Worm (Caenorhabditis elegans) whole organism, L2 larva: ENCODE results near the gene str-9.

Experiments used
- ZK546.5 ChIP-seq: sonication (generic microtip); optimal IDR thresholded peaks from 2 replicates; lab custom pipeline; 2017; ENCODE audit warnings: missing biosample characterization, missing genetic modification characterization
- alr-1 ChIP-seq: fragments of 150-350 bp; optimal IDR thresholded peaks from 2 replicates; lab custom pipeline; 2014; ENCODE audit warnings: missing biosample characterization, missing genetic modification characterization
- ama-1 ChIP-seq: fragments of 150-350 bp; optimal IDR thresholded peaks from 2 replicates; lab custom pipeline; 2018; ENCODE audit warnings: inconsistent platforms
- blmp-1 ChIP-seq: sonication (generic microtip); optimal IDR thresholded peaks from 2 replicates; lab custom pipeline; 2017; ENCODE audit warnings: missing genetic modification characterization, mild to moderate bottlenecking, missing compliant biosample characterization, antibody characterized with exemption, moderate library complexity; ENCODE audit not compliant: insufficient read depth
- elt-3 ChIP-seq: sonication (generic microtip); optimal IDR thresholded peaks from 2 replicates; lab custom pipeline; 2017; ENCODE audit warnings: missing biosample characterization, missing genetic modification characterization
- fos-1 ChIP-seq: fragments of 150-350 bp; optimal IDR thresholded peaks from 2 replicates; lab custom pipeline; 2014; ENCODE audit warnings: missing biosample characterization, missing genetic modification characterization
- nhr-11 ChIP-seq: fragments of 150-350 bp; optimal IDR thresholded peaks from 2 replicates; lab custom pipeline; 2014; ENCODE audit warnings: missing biosample characterization, missing genetic modification characterization
- nhr-23 ChIP-seq: fragments of 150-350 bp; optimal IDR thresholded peaks from 2 replicates; lab custom pipeline; 2014; ENCODE audit warnings: missing biosample characterization, missing genetic modification reagents, missing genetic modification characterization
- nhr-25 ChIP-seq: fragments of 150-350 bp; sonication (generic microtip); optimal IDR thresholded peaks from 3 replicates; lab custom pipeline; 2014; ENCODE audit warnings: missing biosample characterization, missing genetic modification characterization
- nhr-77 ChIP-seq: fragments of 150-350 bp; optimal IDR thresholded peaks from 2 replicates; lab custom pipeline; 2014; ENCODE audit warnings: missing biosample characterization, missing genetic modification characterization
- sma-3 ChIP-seq: sonication (generic microtip); optimal IDR thresholded peaks from 2 replicates; lab custom pipeline; 2016; ENCODE audit warnings: missing genetic modification reagents, missing genetic modification characterization, missing compliant biosample characterization
- snpc-4 ChIP-seq: fragments of 150-350 bp; optimal IDR thresholded peaks from 2 replicates; lab custom pipeline; 2014; ENCODE audit warnings: missing biosample characterization, missing genetic modification characterization
- unc-39 ChIP-seq: fragments of 150-350 bp; optimal IDR thresholded peaks from 2 replicates; lab custom pipeline; 2014; ENCODE audit warnings: missing biosample characterization, missing genetic modification characterization

DNA sequence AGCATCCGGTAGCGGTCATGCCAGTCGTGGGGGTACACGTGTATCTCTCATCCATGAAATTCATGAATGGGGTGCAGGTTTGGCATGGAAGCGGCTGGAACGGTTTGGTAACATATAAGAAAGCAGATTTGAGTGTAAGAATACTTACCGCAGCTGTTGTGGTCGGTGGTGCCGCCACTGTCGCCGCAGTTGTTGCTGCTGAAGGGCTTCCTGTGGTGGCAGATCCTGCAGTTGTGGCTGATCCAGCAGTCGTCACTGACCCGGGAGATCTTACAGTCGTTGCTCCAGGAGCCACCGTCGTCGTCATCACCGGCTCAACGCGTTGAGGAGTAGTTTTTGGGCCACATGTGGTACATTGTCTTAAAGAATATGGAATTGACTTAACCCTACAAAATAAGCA, 25.5 kb upstream of the str-9 start:
- TF ChIP-seq nhr-23 (tag; lab: Kevin White, UChicago) (no peak), ZK546.5 (tag; lab: Kevin White, UChicago) (no peak), unc-39 (no peak), fos-1 (no peak), blmp-1 (tag; lab: Kevin White, UChicago) (no peak), elt-3 (tag; lab: Kevin White, UChicago) (no peak), ama-1 (lab: Kevin White, UChicago) (no peak), nhr-77 (tag; lab: Kevin White, UChicago) (no peak), sma-3 (no peak), snpc-4 (tag; lab: Kevin White, UChicago) (no peak), nhr-25 (tag; lab: Kevin White, UChicago) (no peak), alr-1 (tag; lab: Kevin White, UChicago) (no peak), nhr-11 (no peak)
